Worm (Caenorhabditis elegans): ENCODE data around the gene acp-6.

The acp-6 gene

ce11 chrIV:6474751-6475150 lies 48.8 kb upstream of the acp-6 start (continued):
- TF ChIP-seq swsn-7 (tag; optimal IDR thresholded peaks at IDR 0.05) = peak; percentile 49
- TF ChIP-seq nhr-28 (tag; optimal IDR thresholded peaks at IDR 0.05) = no peak
- peak; percentile 22 for TF ChIP-seq skn-1 (tag; optimal IDR thresholded peaks at IDR 0.05)

DNA sequence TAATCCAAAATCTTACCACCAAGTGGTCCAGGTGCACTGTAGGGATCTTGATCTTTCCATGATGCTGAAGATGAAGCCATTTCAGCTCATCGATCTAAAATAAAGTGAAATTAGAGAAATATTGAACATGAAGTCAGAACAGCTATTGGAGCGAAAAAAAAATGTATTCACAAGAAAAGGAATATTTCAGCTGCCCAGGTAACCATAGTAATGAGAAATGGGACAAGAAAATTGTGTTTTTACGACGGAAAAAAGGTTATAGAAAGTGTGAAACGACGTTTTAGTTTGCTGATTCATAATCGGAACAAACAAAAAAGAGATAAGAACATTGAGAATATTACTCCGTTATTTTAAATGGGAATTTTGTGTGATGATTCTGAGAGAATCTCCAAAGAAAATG lies 47.2 kb upstream of the acp-6 start, which contains the start of gene Y73B6BL.27:
Y73B6BL.27 (minus strand) TSS at position 101 of the 400 bp plus-strand sequence.
- TF ChIP-seq ets-5 (GFP tag; IDR thresholded peaks at IDR 0.05) = no peak
- TF ChIP-seq nhr-28 (tag; optimal IDR thresholded peaks at IDR 0.05) = no peak
- TF ChIP-seq nhr-20 (tag; optimal IDR thresholded peaks at IDR 0.05) = no peak
- TF ChIP-seq mdl-1 (tag; optimal IDR thresholded peaks at IDR 0.05) = no peak

ce11 chrIV:6471216-6471615 lies 45.3 kb upstream of the acp-6 start, which contains the start of gene tmed-13:
tmed-13 (minus strand) TSS chrIV:6471384.
- TF ChIP-seq lir-3 (tag; optimal IDR thresholded peaks at IDR 0.05; ENCODE audit: poor library complexity) (no peak), sup-37 (GFP tag; optimal IDR thresholded peaks at IDR 0.05) (no peak), nhr-77 (tag; optimal IDR thresholded peaks at IDR 0.05) (no peak), ceh-90 (tag; optimal IDR thresholded peaks at IDR 0.05) (no peak), F16B12.6 (tag; optimal IDR thresholded peaks at IDR 0.05) (no peak), skn-1 (tag; optimal IDR thresholded peaks at IDR 0.05) (no peak), zip-4 (GFP tag; optimal IDR thresholded peaks at IDR 0.05) (no peak), nhr-19 (GFP tag; conservative IDR thresholded peaks at IDR 0.05) (no peak), unc-130 (tag; optimal IDR thresholded peaks at IDR 0.05) (no peak), unc-86 (tag; optimal IDR thresholded peaks at IDR 0.05) (no peak), hpl-2 (GFP tag; optimal IDR thresholded peaks at IDR 0.05) (no peak), lin-14 (GFP tag; optimal IDR thresholded peaks at IDR 0.05) (no peak), irx-1 (tag; optimal IDR thresholded peaks at IDR 0.05) (no peak), nhr-71 (tag; optimal IDR thresholded peaks at IDR 0.05) (no peak), efl-1 (optimal IDR thresholded peaks at IDR 0.05) (no peak), efl-1 (GFP tag; optimal IDR thresholded peaks at IDR 0.05 in 1 of 2) (no peak), C16A3.4 (tag; optimal IDR thresholded peaks at IDR 0.05) (no peak), mep-1 (tag; optimal IDR thresholded peaks at IDR 0.05) (no peak)

ce11 chrIV:6464005-6464404 lies 38.1 kb upstream of the acp-6 start, which contains the start of gene acr-25:
acr-25 (plus strand) TSS chrIV:6464305.
- no peak for TF ChIP-seq nhr-76 (tag; optimal IDR thresholded peaks at IDR 0.05)
- no peak for TF ChIP-seq elt-3 (tag; optimal IDR thresholded peaks at IDR 0.05)
- no peak for TF ChIP-seq C04F5.9 (tag; optimal IDR thresholded peaks at IDR 0.05)

ce11 chrIV:6460596-6460995 lies 34.7 kb upstream of the acp-6 start:
- no peak for TF ChIP-seq lin-39 (tag; optimal IDR thresholded peaks at IDR 0.05)

DNA sequence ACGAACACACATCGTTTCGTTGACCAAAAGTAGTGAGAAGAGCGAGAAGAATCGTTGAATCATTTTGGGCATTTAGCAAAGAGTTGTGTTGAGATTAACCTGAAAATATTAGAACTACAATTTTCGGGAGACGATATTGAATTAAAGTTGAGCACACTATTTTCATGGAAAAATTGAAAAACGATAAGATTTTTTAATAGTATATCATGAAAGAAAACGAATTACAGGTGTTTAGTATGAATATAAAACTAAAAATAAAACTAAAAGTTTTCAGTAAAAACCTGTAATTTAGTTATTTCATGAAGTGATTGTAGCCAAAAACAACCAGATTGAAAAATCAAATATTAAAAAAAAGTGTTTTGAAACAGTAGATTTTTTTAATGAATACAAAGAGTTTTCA lies 31.5 kb upstream of the acp-6 start, which contains the start of gene lgc-10:
lgc-10 (minus strand) TSS at position 101 of the 400 bp plus-strand sequence.
- no peak for TF ChIP-seq lin-13 (GFP tag; optimal IDR thresholded peaks at IDR 0.05)
- TF ChIP-seq Y116A8C.19 (tag; optimal IDR thresholded peaks at IDR 0.05; ENCODE audit: borderline replicate concordance) = no peak

DNA sequence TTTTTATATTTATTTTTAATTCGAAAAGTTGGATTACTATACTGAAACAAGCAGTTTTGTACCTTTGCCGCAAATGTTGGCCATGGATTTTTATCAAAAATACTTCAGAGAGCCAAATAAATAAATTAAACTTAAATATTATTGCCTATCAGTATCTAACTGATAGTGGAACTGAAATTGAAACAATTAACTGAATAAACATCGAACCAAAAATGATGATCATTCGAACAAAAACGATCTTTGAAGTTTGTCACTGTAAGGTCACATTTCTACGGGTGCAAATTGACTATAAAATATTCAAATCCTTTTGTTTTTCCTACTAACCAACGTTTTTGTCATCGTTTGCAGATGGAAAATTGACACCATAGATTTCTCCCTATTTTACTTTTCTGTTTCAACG lies 17.1 kb upstream of the acp-6 start:
- no peak for TF ChIP-seq unc-130 (tag; optimal IDR thresholded peaks at IDR 0.05)
- no peak for TF ChIP-seq efl-1 (optimal IDR thresholded peaks at IDR 0.05)
- TF ChIP-seq efl-1 (GFP tag; optimal IDR thresholded peaks at IDR 0.05 in 1 of 2) = peak in 1 of 2 experiments; percentile 11
- TF ChIP-seq elt-2 (tag; optimal IDR thresholded peaks at IDR 0.05) = peak; percentile 3

All from whole organism, L1 larva.